Fruit fly (Drosophila melanogaster): Measurements from ENCODE around the gene cas.

cas gene

DNA sequence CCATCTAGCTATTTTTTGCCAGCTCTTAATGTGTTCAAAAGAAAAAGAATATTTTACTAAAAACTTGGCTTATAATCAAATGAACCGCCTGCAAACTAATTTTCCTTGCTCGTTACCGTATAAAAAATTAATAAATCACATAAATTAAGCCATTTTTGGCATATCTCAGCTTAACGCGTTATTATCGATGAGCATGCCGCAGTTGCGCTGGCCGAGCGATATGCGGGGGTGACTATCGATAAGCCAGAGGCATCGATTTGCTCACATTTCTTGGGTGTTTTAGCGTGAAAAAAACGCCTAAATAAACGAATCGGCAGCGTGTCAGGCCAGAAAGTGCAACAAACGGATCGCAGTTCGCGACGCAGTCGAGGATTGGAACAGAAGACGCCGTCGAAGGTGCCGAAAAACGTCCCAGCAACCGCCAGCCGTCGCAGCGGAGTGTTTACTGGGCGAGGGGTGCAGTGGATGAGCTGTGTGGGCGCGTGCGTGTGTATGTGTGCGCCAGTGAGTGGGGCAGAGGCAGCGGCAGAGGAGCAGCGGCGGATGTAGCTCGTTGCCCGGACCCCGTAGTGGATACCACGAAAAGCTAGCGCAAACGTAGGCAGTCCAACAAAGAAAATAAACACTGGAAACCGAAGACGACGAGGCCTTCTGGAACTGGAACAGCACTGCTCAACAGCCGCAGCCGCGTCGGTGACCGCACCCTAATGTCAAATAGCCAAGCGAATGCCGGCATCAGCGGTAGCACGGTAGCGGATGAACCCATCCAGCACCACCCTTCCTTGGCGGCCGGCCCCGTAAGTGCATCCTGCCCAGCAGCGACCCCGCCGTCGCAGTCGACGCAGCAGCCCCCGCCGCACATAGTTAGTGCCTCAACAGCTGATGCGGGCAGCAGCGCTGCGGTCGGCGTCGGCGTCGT, 25.9 kb upstream of the cas start, which contains the start of the genes Sym and Madm (continued):
- TF ChIP-seq Trl (optimal IDR thresholded peaks at IDR 0.05): no peak
- TF ChIP-seq Trl (GFP tag; optimal IDR thresholded peaks at IDR 0.05): peak; percentile 27
- no peak for TF ChIP-seq HLHmδ (GFP tag; optimal IDR thresholded peaks at IDR 0.05)
- TF ChIP-seq CG14050 (GFP tag; IDR thresholded peaks at IDR 0.05): no peak
- TF ChIP-seq lmd (GFP tag; IDR thresholded peaks at IDR 0.05): peak; percentile 24; the same call in 1 of the 2 replicates
- TF ChIP-seq CG17361 (GFP tag; IDR thresholded peaks at IDR 0.05): peak; percentile 66; the same call in 2 of the 3 replicates
- TF ChIP-seq CG8478 (optimal IDR thresholded peaks at IDR 0.05): peak; percentile 64
- TF ChIP-seq inv (GFP tag; IDR thresholded peaks at IDR 0.05; ENCODE audit: partially characterized antibody): peak; percentile 86
- peak; percentile 73 for TF ChIP-seq sd (tag; optimal IDR thresholded peaks at IDR 0.05)
- peak; percentile 64 for TF ChIP-seq CG6791 (GFP tag; IDR thresholded peaks at IDR 0.05; ENCODE audit: partially characterized antibody)
- no peak for TF ChIP-seq Dip2 (GFP tag; IDR thresholded peaks at IDR 0.05)
- peak; percentile 35; the same call in 1 of the 2 replicates for TF ChIP-seq sob (GFP tag; IDR thresholded peaks at IDR 0.05)
- peak; percentile 67 for TF ChIP-seq CG17186 (GFP tag; optimal IDR thresholded peaks at IDR 0.05)
- TF ChIP-seq Dll (GFP tag; IDR thresholded peaks at IDR 0.05; ENCODE audit: partially characterized antibody): peak; percentile 88
- peak; percentile 23 for TF ChIP-seq crc (GFP tag; optimal IDR thresholded peaks at IDR 0.05)
- peak; percentile 68 for TF ChIP-seq CG14710 (tag; optimal IDR thresholded peaks at IDR 0.05)
- TF ChIP-seq Sry-δ (GFP tag; optimal IDR thresholded peaks at IDR 0.05): peak; percentile 89
- TF ChIP-seq CG9797 (GFP tag; optimal IDR thresholded peaks at IDR 0.05): peak; percentile 63
- TF ChIP-seq Xrp1 (GFP tag; IDR thresholded peaks at IDR 0.05): peak; percentile 59
- TF ChIP-seq Usf (GFP tag; optimal IDR thresholded peaks at IDR 0.05): no peak
- peak; percentile 40 for TF ChIP-seq Ptx1 (GFP tag; IDR thresholded peaks at IDR 0.05)
- TF ChIP-seq CG13287 (GFP tag; IDR thresholded peaks at IDR 0.05; ENCODE audit: partially characterized antibody): peak; percentile 86
- peak; percentile 51 for TF ChIP-seq CG13775 (GFP tag; optimal IDR thresholded peaks at IDR 0.05)
- no peak for TF ChIP-seq CG4282 (GFP tag; optimal IDR thresholded peaks at IDR 0.05)
- peak; percentile 80 for TF ChIP-seq CG15514 (GFP tag; optimal IDR thresholded peaks at IDR 0.05)
- TF ChIP-seq CG10366 (GFP tag; IDR thresholded peaks at IDR 0.05): peak; percentile 19; the same call in 1 of the 2 replicates
- peak; percentile 61 for TF ChIP-seq CG3995 (GFP tag; optimal IDR thresholded peaks at IDR 0.05)
- TF ChIP-seq nerfin-2 (GFP tag; IDR thresholded peaks at IDR 0.05; ENCODE audit: partially characterized antibody): peak; percentile 74
- TF ChIP-seq HmgZ (tag; optimal IDR thresholded peaks at IDR 0.05): peak; percentile 58
- peak; percentile 38; the same call in 1 of the 2 replicates for TF ChIP-seq bbx (GFP tag; IDR thresholded peaks at IDR 0.05; ENCODE audit: partially characterized antibody)
- peak; percentile 29; the same call in 1 of the 4 replicates for TF ChIP-seq Gug (GFP tag; IDR thresholded peaks at IDR 0.05)
- TF ChIP-seq vnd (GFP tag; IDR thresholded peaks at IDR 0.05; ENCODE audit: partially characterized antibody): peak; percentile 84
- TF ChIP-seq slp2 (GFP tag; optimal IDR thresholded peaks at IDR 0.05): no peak
- TF ChIP-seq Abd-B (GFP tag; optimal IDR thresholded peaks at IDR 0.05): peak; percentile 56
- TF ChIP-seq CG10274 (GFP tag; optimal IDR thresholded peaks at IDR 0.05): peak; percentile 48
- TF ChIP-seq CG43689 (GFP tag; IDR thresholded peaks at IDR 0.05): no peak
- no peak for TF ChIP-seq CG16863 (GFP tag; optimal IDR thresholded peaks at IDR 0.05)
- TF ChIP-seq CG17328 (GFP tag; IDR thresholded peaks at IDR 0.05): no peak
- TF ChIP-seq psq (GFP tag; optimal IDR thresholded peaks at IDR 0.05): peak; percentile 1
- TF ChIP-seq Opbp (GFP tag; IDR thresholded peaks at IDR 0.05; ENCODE audit: partially characterized antibody): peak; percentile 73; the same call in 2 of the 3 replicates
- TF ChIP-seq Doc3 (GFP tag; IDR thresholded peaks at IDR 0.05; ENCODE audit: partially characterized antibody): peak; percentile 83
- no peak for TF ChIP-seq CTCF (GFP tag; optimal IDR thresholded peaks at IDR 0.05)
- peak in 1 of 2 experiments; percentile 22 for TF ChIP-seq bsh (GFP tag; optimal IDR thresholded peaks at IDR 0.05)
- peak; percentile 69 for TF ChIP-seq hbn (GFP tag; IDR thresholded peaks at IDR 0.05; ENCODE audit: partially characterized antibody)
- peak; percentile 90 for TF ChIP-seq Scr (GFP tag; IDR thresholded peaks at IDR 0.05; ENCODE audit: partially characterized antibody)
- no peak for TF ChIP-seq bowl (GFP tag; IDR thresholded peaks at IDR 0.05)
- TF ChIP-seq Camta (GFP tag; optimal IDR thresholded peaks at IDR 0.05): peak; percentile 29
- TF ChIP-seq tgo (GFP tag; IDR thresholded peaks at IDR 0.05): 0 out of 3 replicates have a peak, but pooled peaks have one; percentile 44

Data from whole organism, embryonic.